Worm (Caenorhabditis elegans) whole organism, young adult: ENCODE data around the gene F11G11.14.

Experiments
- aptf-3 ChIP-seq: fragments of 200-800 bp; sonication (Bioruptor generic); IDR thresholded peaks from 2 replicates; pipeline ENCODE4 v1.3.6; 2022; ENCODE audit warnings: missing genetic modification characterization, missing compliant biosample characterization
- ekl-4 ChIP-seq: fragments of 200-800 bp; sonication (Bioruptor generic); IDR thresholded peaks from 2 replicates; pipeline ENCODE4 v1.3.6; 2022; ENCODE audit warnings: missing genetic modification reagents, missing genetic modification characterization, missing compliant biosample characterization

ce11 chrII:4863357-4863756 lies at the start of gene F11G11.14, which contains the start of gene mpst-4:
- TF ChIP-seq ekl-4 (no peak), aptf-3 (no peak)
